Fruit fly (Drosophila melanogaster): ENCODE measurements around the gene CG43673.

Gene CG43673

DNA sequence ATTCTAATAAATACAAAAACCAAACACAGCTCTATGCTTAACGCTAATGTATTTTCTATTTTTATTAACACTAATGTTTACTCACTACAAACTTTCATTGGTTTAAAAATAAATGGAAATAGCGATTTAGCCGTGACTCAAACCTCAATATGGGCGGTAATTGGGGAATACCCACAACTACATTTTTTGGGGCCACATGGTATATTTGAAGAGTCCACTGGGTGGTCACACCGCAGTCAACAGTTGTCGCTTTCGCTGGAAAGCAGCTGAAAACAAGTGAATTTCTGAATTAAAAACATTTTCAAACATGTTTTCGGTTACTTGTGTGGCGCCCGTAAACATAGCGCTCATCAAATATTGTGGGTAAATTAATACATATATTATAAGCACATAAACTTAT, 30.0 kb upstream of the CG43673 start, which contains the start of gene Mvd (continued):
- TF ChIP-seq nom (GFP tag; optimal IDR thresholded peaks at IDR 0.05): peak; percentile 7
- TF ChIP-seq ranshi (GFP tag; IDR thresholded peaks at IDR 0.05): no peak
- TF ChIP-seq CTCF (GFP tag; optimal IDR thresholded peaks at IDR 0.05): peak; percentile 68
- TF ChIP-seq tx (GFP tag; optimal IDR thresholded peaks at IDR 0.05): no peak
- TF ChIP-seq dati (GFP tag; IDR thresholded peaks at IDR 0.05): no peak
- peak; percentile 27 for TF ChIP-seq CG15601 (tag; optimal IDR thresholded peaks at IDR 0.05)
- TF ChIP-seq tio (GFP tag; optimal IDR thresholded peaks at IDR 0.05): no peak
- TF ChIP-seq bcd (GFP tag; optimal IDR thresholded peaks at IDR 0.05): no peak
- TF ChIP-seq CG15514 (GFP tag; optimal IDR thresholded peaks at IDR 0.05): peak; percentile 81
- TF ChIP-seq wek (GFP tag; optimal IDR thresholded peaks at IDR 0.05): peak; percentile 99
- peak; percentile 19 for TF ChIP-seq CG7987 (GFP tag; optimal IDR thresholded peaks at IDR 0.05)
- TF ChIP-seq Hr3 (GFP tag; optimal IDR thresholded peaks at IDR 0.05): peak; percentile 0
- no peak for TF ChIP-seq CG10462 (GFP tag; optimal IDR thresholded peaks at IDR 0.05)
- TF ChIP-seq cato (GFP tag; optimal IDR thresholded peaks at IDR 0.05; ENCODE audit: borderline replicate concordance): no peak
- TF ChIP-seq CG1233 (GFP tag; optimal IDR thresholded peaks at IDR 0.05): no peak
- peak; percentile 33 for TF ChIP-seq kah (GFP tag; optimal IDR thresholded peaks at IDR 0.05)
- no peak for TF ChIP-seq mirr (GFP tag; optimal IDR thresholded peaks at IDR 0.05)
- TF ChIP-seq mam (GFP tag; optimal IDR thresholded peaks at IDR 0.05): peak; percentile 17
- peak; percentile 4 for TF ChIP-seq Sin3A (optimal IDR thresholded peaks at IDR 0.05)
- no peak for TF ChIP-seq CG10654 (GFP tag; optimal IDR thresholded peaks at IDR 0.05)
- TF ChIP-seq dm (GFP tag; optimal IDR thresholded peaks at IDR 0.05): peak; percentile 46
- peak; percentile 53 for TF ChIP-seq Myb (GFP tag; optimal IDR thresholded peaks at IDR 0.05)
- TF ChIP-seq D19A (tag; optimal IDR thresholded peaks at IDR 0.05): no peak
- TF ChIP-seq Adf1 (GFP tag; IDR thresholded peaks at IDR 0.05): peak; percentile 8; the same call in 1 of the 2 replicates
- no peak for TF ChIP-seq sr (GFP tag; IDR thresholded peaks at IDR 0.05)
- no peak for TF ChIP-seq hth (optimal IDR thresholded peaks at IDR 0.05)
- TF ChIP-seq CG10267 (tag; optimal IDR thresholded peaks at IDR 0.05): peak; percentile 64
- TF ChIP-seq HLH4C (GFP tag; IDR thresholded peaks at IDR 0.05; ENCODE audit: partially characterized antibody): peak; percentile 13; the same call in 1 of the 3 replicates
- peak; percentile 38 for TF ChIP-seq CG7928 (GFP tag; optimal IDR thresholded peaks at IDR 0.05)
- peak; percentile 54 for TF ChIP-seq BEAF-32 (GFP tag; optimal IDR thresholded peaks at IDR 0.05)
- TF ChIP-seq CG8944 (GFP tag; optimal IDR thresholded peaks at IDR 0.05): peak; percentile 16
- peak; percentile 46 for TF ChIP-seq Dref (GFP tag; IDR thresholded peaks at IDR 0.05)
- TF ChIP-seq HmgZ (tag; optimal IDR thresholded peaks at IDR 0.05): peak; percentile 74
- TF ChIP-seq CG2712 (tag; optimal IDR thresholded peaks at IDR 0.05): peak; percentile 45
- TF ChIP-seq CG2116 (GFP tag; optimal IDR thresholded peaks at IDR 0.05): peak; percentile 60
- TF ChIP-seq CG9727 (GFP tag; optimal IDR thresholded peaks at IDR 0.05): no peak
- no peak for TF ChIP-seq CoRest (tag; optimal IDR thresholded peaks at IDR 0.05)
- TF ChIP-seq CG6254 (GFP tag; optimal IDR thresholded peaks at IDR 0.05): no peak
- peak; percentile 31 for TF ChIP-seq CG33213 (GFP tag; optimal IDR thresholded peaks at IDR 0.05)
- peak; percentile 77 for TF ChIP-seq YL-1 (GFP tag; optimal IDR thresholded peaks at IDR 0.05)
- no peak for TF ChIP-seq ato (GFP tag; IDR thresholded peaks at IDR 0.05; ENCODE audit: partially characterized antibody)
- TF ChIP-seq Opbp (GFP tag; IDR thresholded peaks at IDR 0.05; ENCODE audit: partially characterized antibody): peak; percentile 69
- peak in 1 of 3 experiments; percentile 3 for TF ChIP-seq Stat92E (GFP tag; optimal IDR thresholded peaks at IDR 0.05)
- TF ChIP-seq CHES-1-like (GFP tag; optimal IDR thresholded peaks at IDR 0.05): no peak
- peak; percentile 81 for TF ChIP-seq Med (GFP tag)
- no peak for TF ChIP-seq CG4730 (GFP tag; IDR thresholded peaks at IDR 0.05)
- TF ChIP-seq bigmax (GFP tag; optimal IDR thresholded peaks at IDR 0.05): peak; percentile 68
- peak; percentile 77 for TF ChIP-seq Ets97D (GFP tag; optimal IDR thresholded peaks at IDR 0.05)
- TF ChIP-seq zfh1 (GFP tag; IDR thresholded peaks at IDR 0.05): 0 out of 3 replicates have a peak, but pooled peaks have one; percentile 21
- TF ChIP-seq knrl (GFP tag; IDR thresholded peaks at IDR 0.05; ENCODE audit: partially characterized antibody): peak; percentile 10; the same call in 1 of the 3 replicates
- TF ChIP-seq crol (GFP tag; IDR thresholded peaks at IDR 0.05): no peak
